Worm (Caenorhabditis elegans): Measurements from ENCODE around the gene nep-25.

Gene nep-25

ce11 chrII:5880677-5881076 is 38.6 kb downstream of the nep-25 start:
- TF ChIP-seq dao-5 (tag; optimal IDR thresholded peaks at IDR 0.05) = no peak
- TF ChIP-seq W03F9.2 (tag; optimal IDR thresholded peaks at IDR 0.05) = no peak
- TF ChIP-seq him-1 (tag; optimal IDR thresholded peaks at IDR 0.05) = no peak

ce11 chrII:5884252-5884651 is 42.2 kb downstream of the nep-25 start, which contains the start of gene rfip-1:
Gene rfip-1 (plus strand): TSS chrII:5884552.
- TF ChIP-seq dao-5 (tag; optimal IDR thresholded peaks at IDR 0.05) = no peak
- TF ChIP-seq W03F9.2 (tag; optimal IDR thresholded peaks at IDR 0.05) = no peak
- TF ChIP-seq him-1 (tag; optimal IDR thresholded peaks at IDR 0.05) = no peak

ce11 chrII:5885966-5886621 is 44.1 kb downstream of the nep-25 start:
- TF ChIP-seq him-1 (tag; optimal IDR thresholded peaks at IDR 0.05) = no peak
- no peak for TF ChIP-seq dao-5 (tag; optimal IDR thresholded peaks at IDR 0.05)
- TF ChIP-seq W03F9.2 (tag; optimal IDR thresholded peaks at IDR 0.05) = no peak

- TF ChIP-seq W03F9.2 (tag; optimal IDR thresholded peaks at IDR 0.05) (no peak), dao-5 (tag; optimal IDR thresholded peaks at IDR 0.05) (no peak), him-1 (tag; optimal IDR thresholded peaks at IDR 0.05) (no peak)
Measured at ce11 chrII:5889417-5890139, 47.5 kb downstream of the nep-25 start.

ce11 chrII:5892813-5893212 is 50.8 kb downstream of the nep-25 start:
- TF ChIP-seq him-1 (tag; optimal IDR thresholded peaks at IDR 0.05) = no peak
- no peak for TF ChIP-seq W03F9.2 (tag; optimal IDR thresholded peaks at IDR 0.05)
- TF ChIP-seq dao-5 (tag; optimal IDR thresholded peaks at IDR 0.05) = no peak

Data from whole organism, L4/young adult.